Fruit fly (Drosophila melanogaster): ENCODE measurements around the gene CG34250.

The CG34250 gene

dm6 chr3L:17428779-17429178 is 47.2 kb upstream of the CG34250 start, which contains the start of gene Gorab (continued):
- no peak for TF ChIP-seq cad (GFP tag; optimal IDR thresholded peaks at IDR 0.05)
- peak; percentile 92 for TF ChIP-seq CG17829 (tag; optimal IDR thresholded peaks at IDR 0.05)
- peak; percentile 91 for TF ChIP-seq cas (GFP tag; IDR thresholded peaks at IDR 0.05)
- TF ChIP-seq CG1233 (GFP tag; optimal IDR thresholded peaks at IDR 0.05), result peak; percentile 68
- peak; percentile 73 for TF ChIP-seq Dll (GFP tag; IDR thresholded peaks at IDR 0.05; ENCODE audit: partially characterized antibody)
- TF ChIP-seq da (GFP tag; optimal IDR thresholded peaks at IDR 0.05), result peak; percentile 39
- peak; percentile 58 for TF ChIP-seq Hmx (GFP tag; optimal IDR thresholded peaks at IDR 0.05)
- TF ChIP-seq YL-1 (GFP tag; optimal IDR thresholded peaks at IDR 0.05), result peak; percentile 66
- peak; percentile 55 for TF ChIP-seq repo (GFP tag; optimal IDR thresholded peaks at IDR 0.05)
- peak; percentile 62 to 79 for TF ChIP-seq chif (GFP tag; optimal IDR thresholded peaks at IDR 0.05)
- TF ChIP-seq zen (tag; optimal IDR thresholded peaks at IDR 0.05), result peak; percentile 91
- TF ChIP-seq Med (GFP tag), result peak; percentile 95
- peak; percentile 96 for TF ChIP-seq CG17328 (GFP tag; IDR thresholded peaks at IDR 0.05)
- TF ChIP-seq Sox102F (GFP tag; optimal IDR thresholded peaks at IDR 0.05), result peak; percentile 91
- TF ChIP-seq CG31224 (GFP tag; IDR thresholded peaks at IDR 0.05), result peak; percentile 89
- peak; percentile 94 for TF ChIP-seq CG14710 (tag; optimal IDR thresholded peaks at IDR 0.05)
- peak; percentile 95 for TF ChIP-seq nmo (GFP tag; optimal IDR thresholded peaks at IDR 0.05)
- peak; percentile 90 for TF ChIP-seq dmrt11E (tag; optimal IDR thresholded peaks at IDR 0.05)
- peak; percentile 50 for TF ChIP-seq ATbp (GFP tag; optimal IDR thresholded peaks at IDR 0.05)
- TF ChIP-seq CG11398 (GFP tag; optimal IDR thresholded peaks at IDR 0.05), result peak; percentile 26
- peak; percentile 74 for TF ChIP-seq ewg (GFP tag; optimal IDR thresholded peaks at IDR 0.05)
- TF ChIP-seq sob (GFP tag; IDR thresholded peaks at IDR 0.05), result peak; percentile 94
- TF ChIP-seq onecut (GFP tag; IDR thresholded peaks at IDR 0.05), result peak; percentile 62
- TF ChIP-seq CG14667 (GFP tag; IDR thresholded peaks at IDR 0.05), result peak; percentile 95
- TF ChIP-seq CG3838 (GFP tag; optimal IDR thresholded peaks at IDR 0.05), result peak; percentile 56
- peak in 1 of 3 experiments; percentile 52 for TF ChIP-seq Stat92E (GFP tag; optimal IDR thresholded peaks at IDR 0.05)
- peak; percentile 67 for TF ChIP-seq zfh2 (GFP tag; optimal IDR thresholded peaks at IDR 0.05)
- TF ChIP-seq CG11085 (GFP tag; IDR thresholded peaks at IDR 0.05), result peak; percentile 94
- no peak for TF ChIP-seq en (GFP tag; optimal IDR thresholded peaks at IDR 0.05)
- no peak for TF ChIP-seq CG31365 (tag; optimal IDR thresholded peaks at IDR 0.05)
- peak; percentile 86 for TF ChIP-seq sim (GFP tag; IDR thresholded peaks at IDR 0.05)
- no peak for TF ChIP-seq CkIIα-i1 (GFP tag; IDR thresholded peaks at IDR 0.05)
- peak; percentile 22 for TF ChIP-seq hkb (optimal IDR thresholded peaks at IDR 0.05)
- TF ChIP-seq hkb (GFP tag; IDR thresholded peaks at IDR 0.05), result peak; percentile 81
- peak; percentile 45 for TF ChIP-seq exex (tag; optimal IDR thresholded peaks at IDR 0.05)
- TF ChIP-seq crp (GFP tag; optimal IDR thresholded peaks at IDR 0.05), result peak in 1 of 2 experiments; percentile 70
- TF ChIP-seq CG10462 (GFP tag; optimal IDR thresholded peaks at IDR 0.05), result peak; percentile 85
- peak; percentile 47 for TF ChIP-seq CG7556 (GFP tag; optimal IDR thresholded peaks at IDR 0.05)
- peak; percentile 83 for TF ChIP-seq CG43689 (GFP tag; IDR thresholded peaks at IDR 0.05)
- peak; percentile 44; the same call in 2 of the 3 replicates for TF ChIP-seq HLH4C (GFP tag; IDR thresholded peaks at IDR 0.05; ENCODE audit: partially characterized antibody)
- TF ChIP-seq Pdp1 (GFP tag; optimal IDR thresholded peaks at IDR 0.05), result peak; percentile 76 to 77
- TF ChIP-seq Bteb2 (GFP tag; optimal IDR thresholded peaks at IDR 0.05), result peak; percentile 84
- TF ChIP-seq Doc2 (GFP tag; IDR thresholded peaks at IDR 0.05), result peak; percentile 75; the same call in 1 of the 2 replicates
- TF ChIP-seq CG13624 (GFP tag; optimal IDR thresholded peaks at IDR 0.05), result peak; percentile 77
- TF ChIP-seq pzg (GFP tag; optimal IDR thresholded peaks at IDR 0.05), result peak; percentile 54
- peak; percentile 90 for TF ChIP-seq CG12155 (GFP tag; optimal IDR thresholded peaks at IDR 0.05)
- peak; percentile 96 for TF ChIP-seq al (GFP tag; IDR thresholded peaks at IDR 0.05)
- TF ChIP-seq Lim3 (GFP tag; IDR thresholded peaks at IDR 0.05), result peak; percentile 88
- peak; percentile 88 for TF ChIP-seq CG10654 (GFP tag; optimal IDR thresholded peaks at IDR 0.05)
- TF ChIP-seq Rx (GFP tag; IDR thresholded peaks at IDR 0.05), result peak; percentile 90
- peak; percentile 27 for TF ChIP-seq maf-S (GFP tag; optimal IDR thresholded peaks at IDR 0.05)
